Worm (Caenorhabditis elegans) whole organism, late embryonic: ENCODE results near the gene F20D6.10.

Experiments used
- ama-1 ChIP-seq: fragments of 150-350 bp; optimal IDR thresholded peaks from 2 replicates; lab custom pipeline; 2014
- ceh-34 ChIP-seq: sonication (generic microtip); optimal IDR thresholded peaks from 2 replicates; lab custom pipeline; 2016; ENCODE audit warnings: mild to moderate bottlenecking, missing genetic modification characterization, missing compliant biosample characterization
- dve-1 ChIP-seq: sonication (generic microtip); optimal IDR thresholded peaks from 2 replicates; lab custom pipeline; 2017; ENCODE audit warnings: antibody characterized with exemption, mild to moderate bottlenecking, missing genetic modification characterization, missing compliant biosample characterization
- nhr-11 ChIP-seq: fragments of 150-350 bp; optimal IDR thresholded peaks from 2 replicates; lab custom pipeline; 2014; ENCODE audit warnings: missing biosample characterization, missing genetic modification characterization

ce11 chrV:8190430-8190829, 5.3 kb downstream of the F20D6.10 start, which contains the start of gene F20D6.1:
- TF ChIP-seq ceh-34 (tag; lab: Kevin White, UChicago) (no peak), dve-1 (tag; lab: Kevin White, UChicago) (no peak), ama-1 (lab: Kevin White, UChicago) (no peak), nhr-11 (no peak)
